Worm (Caenorhabditis elegans) whole organism, L3 larva: ENCODE measurements around the gene ZK512.8.

ENCODE experiments used
- ama-1 ChIP-seq: fragments of 150-350 bp; optimal IDR thresholded peaks from 2 replicates; lab custom pipeline; 2018
- ceh-82 ChIP-seq: fragments of 150-350 bp; optimal IDR thresholded peaks from 2 replicates; lab custom pipeline; 2014; ENCODE audit warnings: missing biosample characterization, missing genetic modification characterization
- elt-1 ChIP-seq: fragments of 150-350 bp; optimal IDR thresholded peaks from 2 replicates; lab custom pipeline; 2014; ENCODE audit warnings: missing biosample characterization, missing genetic modification characterization
- elt-3 ChIP-seq, 3 experiments: fragments of 150-350 bp in 1 of 3; sonication (generic microtip) in 2 of 3; optimal IDR thresholded peaks; 2 replicates in 2 of 3; 4 replicates in 1 of 3; lab custom pipeline; 2014 to 2017; ENCODE audit warnings: missing biosample characterization in 3 of 3, missing genetic modification characterization in 3 of 3
- fkh-2 ChIP-seq: fragments of 150-350 bp; optimal IDR thresholded peaks from 2 replicates; lab custom pipeline; 2014; ENCODE audit warnings: missing biosample characterization, missing genetic modification reagents, missing genetic modification characterization
- fos-1 ChIP-seq: fragments of 150-350 bp; optimal IDR thresholded peaks from 2 replicates; lab custom pipeline; 2014; ENCODE audit warnings: missing biosample characterization, missing genetic modification characterization
- mdl-1 ChIP-seq: fragments of 150-350 bp; optimal IDR thresholded peaks from 2 replicates; lab custom pipeline; 2014; ENCODE audit warnings: missing biosample characterization, missing genetic modification characterization
- nhr-28 ChIP-seq: fragments of 150-350 bp; optimal IDR thresholded peaks from 2 replicates; lab custom pipeline; 2014; ENCODE audit warnings: missing biosample characterization, missing genetic modification characterization
- nhr-77 ChIP-seq: fragments of 150-350 bp; optimal IDR thresholded peaks from 2 replicates; lab custom pipeline; 2014; ENCODE audit warnings: missing biosample characterization, missing genetic modification characterization
- tbx-2 ChIP-seq: sonication (generic microtip); optimal IDR thresholded peaks from 2 replicates; lab custom pipeline; 2016; ENCODE audit warnings: mild to moderate bottlenecking, missing genetic modification characterization, missing compliant biosample characterization
- unc-62 ChIP-seq: fragments of 150-350 bp; sonication (generic microtip); optimal IDR thresholded peaks from 4 replicates; lab custom pipeline; 2014; ENCODE audit warnings: missing biosample characterization, missing genetic modification reagents, missing genetic modification characterization
- zag-1 ChIP-seq: fragments of 150-350 bp; optimal IDR thresholded peaks from 2 replicates; lab custom pipeline; 2014; ENCODE audit warnings: missing biosample characterization, missing genetic modification characterization
- ztf-11 ChIP-seq: fragments of 150-350 bp; optimal IDR thresholded peaks from 2 replicates; lab custom pipeline; 2014; ENCODE audit warnings: missing biosample characterization, missing genetic modification characterization

DNA sequence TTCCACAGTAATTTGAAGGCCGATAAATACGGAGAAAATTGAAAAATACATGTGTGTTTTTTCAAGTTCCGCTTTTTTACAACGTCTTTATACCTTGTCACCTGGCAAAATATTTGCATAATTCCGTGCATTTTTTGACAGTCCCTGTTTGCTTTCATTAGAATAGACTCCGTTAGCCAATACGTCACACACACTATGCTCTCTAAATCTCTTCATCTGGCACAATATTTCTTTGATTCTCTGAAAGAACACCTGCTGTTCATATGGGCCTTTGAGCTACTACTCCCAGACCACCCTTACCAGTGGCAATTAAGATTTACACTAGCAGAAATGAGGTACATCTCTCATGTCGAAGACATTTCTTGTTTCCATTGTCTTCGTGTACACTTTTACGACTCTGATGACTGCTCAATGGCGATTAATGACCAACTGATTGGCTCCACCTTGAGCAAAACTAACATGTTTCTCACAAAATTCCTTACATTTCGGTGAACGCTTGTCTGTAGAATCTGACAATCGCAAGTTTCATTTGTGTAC is 27.5 kb upstream of the ZK512.8 start, which contains the start of gene grl-11:
- no peak for TF ChIP-seq unc-62
- TF ChIP-seq ztf-11 (tag; lab: Kevin White, UChicago), result no peak
- no peak for TF ChIP-seq elt-3 (tag; optimal IDR thresholded peaks at IDR 0.05; lab: Kevin White, UChicago)
- no peak for TF ChIP-seq ama-1 (lab: Kevin White, UChicago)
- TF ChIP-seq zag-1 (tag; lab: Kevin White, UChicago), result no peak
- TF ChIP-seq nhr-28 (tag; lab: Kevin White, UChicago), result no peak
- no peak for TF ChIP-seq fos-1
- no peak for TF ChIP-seq mdl-1 (tag; lab: Kevin White, UChicago)
- no peak for TF ChIP-seq fkh-2 (tag; lab: Kevin White, UChicago)
- no peak for TF ChIP-seq elt-1 (tag; lab: Kevin White, UChicago)
- no peak for TF ChIP-seq nhr-77 (tag; lab: Kevin White, UChicago)
- TF ChIP-seq ceh-82, result no peak
- TF ChIP-seq tbx-2 (tag; lab: Kevin White, UChicago), result no peak
